Fruit fly (Drosophila melanogaster) whole organism, embryonic: ENCODE results near the gene pot.

Experiments
- Abd-B ChIP-seq: fragments of 200-800 bp; sonication (Bioruptor generic); optimal IDR thresholded peaks from 2 replicates; lab custom pipeline; 2018; ENCODE audit warnings: missing biosample characterization, mild to moderate bottlenecking, missing genetic modification characterization, moderate library complexity
- BEAF-32 ChIP-seq: fragments of 200-800 bp; sonication (Bioruptor generic); optimal IDR thresholded peaks from 3 replicates; lab custom pipeline; 2017; ENCODE audit warnings: missing biosample characterization, missing genetic modification characterization, mild to moderate bottlenecking, moderate library complexity, missing genetic modification reagents
- Bgb ChIP-seq: fragments of 200-800 bp; sonication (Bioruptor generic); IDR thresholded peaks from 2 replicates; pipeline ENCODE4 v1.3.6; 2022; ENCODE audit warnings: missing biosample characterization, missing genetic modification characterization; ENCODE audit not compliant: partially characterized antibody
- Bteb2 ChIP-seq: fragments of 200-800 bp; sonication (Bioruptor generic); optimal IDR thresholded peaks from 2 replicates; lab custom pipeline; 2016; ENCODE audit warnings: missing biosample characterization, missing genetic modification characterization
- CG10267 ChIP-seq: fragments of 200-800 bp; sonication (Bioruptor generic); optimal IDR thresholded peaks from 2 replicates; lab custom pipeline; 2018; ENCODE audit warnings: missing biosample characterization, mild to moderate bottlenecking, missing genetic modification characterization, moderate library complexity
- CG11085 ChIP-seq: fragments of 200-800 bp; sonication (Bioruptor generic); IDR thresholded peaks from 2 replicates; pipeline ENCODE4 v1.3.6; 2022; ENCODE audit warnings: missing biosample characterization, missing genetic modification characterization
- CG11093 ChIP-seq: fragments of 200-800 bp; sonication (Bioruptor generic); IDR thresholded peaks from 3 replicates; pipeline ENCODE4 v1.3.6; 2022; ENCODE audit warnings: missing biosample characterization, missing genetic modification characterization
- CG11696 ChIP-seq: fragments of 200-800 bp; sonication (Bioruptor generic); IDR thresholded peaks from 2 replicates; pipeline ENCODE4 v1.3.6; 2022; ENCODE audit warnings: missing biosample characterization, missing genetic modification characterization
- CG12219 ChIP-seq: fragments of 200-800 bp; sonication (Bioruptor generic); optimal IDR thresholded peaks from 3 replicates; lab custom pipeline; 2018; ENCODE audit warnings: missing biosample characterization, mild to moderate bottlenecking, missing genetic modification characterization
- CG12744 ChIP-seq: fragments of 200-800 bp; sonication (Bioruptor generic); optimal IDR thresholded peaks from 2 replicates; lab custom pipeline; 2016; ENCODE audit warnings: missing biosample characterization, missing genetic modification characterization
- CG13287 ChIP-seq: fragments of 200-800 bp; sonication (Bioruptor generic); IDR thresholded peaks from 2 replicates; pipeline ENCODE4 v1.3.6; 2022; ENCODE audit warnings: missing biosample characterization, missing genetic modification characterization; ENCODE audit not compliant: partially characterized antibody
- CG14710 ChIP-seq: fragments of 200-800 bp; sonication (Bioruptor generic); optimal IDR thresholded peaks from 3 replicates; lab custom pipeline; 2019; ENCODE audit warnings: missing biosample characterization, mild to moderate bottlenecking, missing genetic modification characterization, moderate library complexity
- CG16813 ChIP-seq: fragments of 200-800 bp; sonication (Bioruptor generic); IDR thresholded peaks from 3 replicates; pipeline ENCODE4 v1.3.6; 2022; ENCODE audit warnings: missing biosample characterization, missing genetic modification characterization; ENCODE audit not compliant: partially characterized antibody
- CG2116 ChIP-seq: fragments of 200-800 bp; sonication (Bioruptor generic); optimal IDR thresholded peaks from 3 replicates; lab custom pipeline; 2018; ENCODE audit warnings: missing biosample characterization, mild to moderate bottlenecking, missing genetic modification characterization
- CG4328 ChIP-seq: fragments of 200-800 bp; sonication (Bioruptor generic); optimal IDR thresholded peaks from 3 replicates; lab custom pipeline; 2017; ENCODE audit warnings: missing biosample characterization, missing genetic modification reagents, missing genetic modification characterization
- CG4424 ChIP-seq: fragments of 200-800 bp; sonication (Bioruptor generic); optimal IDR thresholded peaks from 3 replicates; lab custom pipeline; 2016; ENCODE audit warnings: missing biosample characterization, missing genetic modification characterization
- CG4617 ChIP-seq: fragments of 200-800 bp; sonication (Bioruptor generic); optimal IDR thresholded peaks from 3 replicates; lab custom pipeline; 2016; ENCODE audit warnings: missing biosample characterization, missing genetic modification characterization, borderline replicate concordance
- CG7745 ChIP-seq: fragments of 200-800 bp; sonication (Bioruptor generic); optimal IDR thresholded peaks from 2 replicates; lab custom pipeline; 2018; ENCODE audit warnings: missing biosample characterization, mild to moderate bottlenecking, missing genetic modification characterization, moderate library complexity
- CG9932 ChIP-seq: fragments of 200-800 bp; sonication (Bioruptor generic); IDR thresholded peaks from 2 replicates; pipeline ENCODE4 v1.3.6; 2022; ENCODE audit warnings: missing biosample characterization, missing genetic modification characterization
- Chrac-16 ChIP-seq: fragments of 200-800 bp; sonication (Bioruptor generic); optimal IDR thresholded peaks from 3 replicates; lab custom pipeline; 2016; ENCODE audit warnings: missing biosample characterization, missing genetic modification characterization
- D19A ChIP-seq: fragments of 200-800 bp; optimal IDR thresholded peaks from 3 replicates; lab custom pipeline; 2019; ENCODE audit warnings: missing biosample characterization, mild to moderate bottlenecking, missing genetic modification characterization, moderate library complexity
- Dll ChIP-seq: fragments of 200-800 bp; sonication (Bioruptor generic); IDR thresholded peaks from 4 replicates; pipeline ENCODE4 v1.3.6; 2022; ENCODE audit warnings: missing biosample characterization, missing genetic modification characterization; ENCODE audit not compliant: partially characterized antibody
- Dref ChIP-seq: fragments of 200-800 bp; sonication (Bioruptor generic); IDR thresholded peaks from 2 replicates; pipeline ENCODE4 v1.3.6; 2022; ENCODE audit warnings: missing biosample characterization, missing genetic modification characterization
- E2f2 ChIP-seq: fragments of 200-800 bp; sonication (Bioruptor generic); IDR thresholded peaks from 2 replicates; pipeline ENCODE4 v1.3.6; 2022; ENCODE audit warnings: missing biosample characterization, missing genetic modification characterization
- HLH4C ChIP-seq: fragments of 200-800 bp; sonication (Bioruptor generic); IDR thresholded peaks from 3 replicates; pipeline ENCODE4 v1.3.6; 2022; ENCODE audit warnings: missing biosample characterization, missing genetic modification characterization; ENCODE audit not compliant: partially characterized antibody
- HmgZ ChIP-seq: fragments of 200-800 bp; sonication (Bioruptor generic); optimal IDR thresholded peaks from 2 replicates; lab custom pipeline; 2018; ENCODE audit warnings: missing biosample characterization, mild to moderate bottlenecking, missing genetic modification characterization
- Hr3 ChIP-seq: fragments of 200-800 bp; sonication (Bioruptor generic); optimal IDR thresholded peaks from 3 replicates; lab custom pipeline; 2016; ENCODE audit warnings: missing biosample characterization, missing genetic modification characterization
- Hr51 ChIP-seq, 2 experiments: fragments of 200-800 bp; sonication (Bioruptor generic); optimal IDR thresholded peaks; 2 replicates in 1 of 2; 3 replicates in 1 of 2; lab custom pipeline; 2016 to 2018; ENCODE audit warnings: missing biosample characterization in 2 of 2, missing genetic modification characterization in 2 of 2, mild to moderate bottlenecking in 1 of 2, moderate library complexity in 1 of 2
- Med ChIP-seq: fragments of 200-800 bp; sonication (Bioruptor generic); peaks from one replicate; lab custom pipeline; 2016; ENCODE audit warnings: missing biosample characterization, missing genetic modification characterization, mild to moderate bottlenecking, inconsistent platforms, moderate library complexity
- Sry-δ ChIP-seq: fragments of 200-800 bp; sonication (Bioruptor generic); optimal IDR thresholded peaks from 2 replicates; lab custom pipeline; 2016; ENCODE audit warnings: missing biosample characterization, missing genetic modification characterization
- TFAM ChIP-seq: fragments of 200-800 bp; sonication (Bioruptor generic); optimal IDR thresholded peaks from 2 replicates; lab custom pipeline; 2017; ENCODE audit warnings: missing biosample characterization, missing genetic modification characterization, inconsistent platforms
- Vsx1 ChIP-seq: fragments of 200-800 bp; sonication (Bioruptor generic); optimal IDR thresholded peaks from 2 replicates; lab custom pipeline; 2017; ENCODE audit warnings: missing biosample characterization, mild to moderate bottlenecking, missing genetic modification characterization, missing genetic modification reagents
- ac ChIP-seq: fragments of 200-800 bp; sonication (Bioruptor generic); optimal IDR thresholded peaks from 3 replicates; lab custom pipeline; 2017; ENCODE audit warnings: missing biosample characterization, mild to moderate bottlenecking, missing genetic modification characterization
- ara ChIP-seq: fragments of 200-800 bp; sonication (Bioruptor generic); IDR thresholded peaks from 2 replicates; pipeline ENCODE4 v1.3.6; 2022; ENCODE audit warnings: missing biosample characterization, missing genetic modification characterization
- ase ChIP-seq: fragments of 200-800 bp; sonication (Bioruptor generic); IDR thresholded peaks from 3 replicates; pipeline ENCODE4 v1.3.6; 2022; ENCODE audit warnings: missing biosample characterization, missing genetic modification characterization
- bbx ChIP-seq: fragments of 200-800 bp; sonication (Bioruptor generic); IDR thresholded peaks from 2 replicates; pipeline ENCODE4 v1.3.6; 2022; ENCODE audit warnings: missing biosample characterization, missing genetic modification characterization; ENCODE audit not compliant: partially characterized antibody
- bsh ChIP-seq, 2 experiments: fragments of 200-800 bp; sonication (Bioruptor generic); optimal IDR thresholded peaks; 2 replicates each; lab custom pipeline; 2017 to 2018; ENCODE audit warnings: mild to moderate bottlenecking in 2 of 2, missing biosample characterization in 2 of 2, missing genetic modification characterization in 2 of 2, moderate library complexity in 1 of 2
- chif ChIP-seq, 2 experiments: fragments of 200-800 bp; sonication (Bioruptor generic); optimal IDR thresholded peaks; 3 replicates each; lab custom pipeline; 2016; ENCODE audit warnings: missing biosample characterization in 2 of 2, missing genetic modification characterization in 2 of 2
- chinmo ChIP-seq: fragments of 200-800 bp; sonication (Bioruptor generic); IDR thresholded peaks from 4 replicates; pipeline ENCODE4 v1.3.6; 2022; ENCODE audit warnings: missing biosample characterization, missing genetic modification characterization; ENCODE audit not compliant: partially characterized antibody
- kah ChIP-seq: fragments of 200-800 bp; sonication (Bioruptor generic); optimal IDR thresholded peaks from 2 replicates; lab custom pipeline; 2018; ENCODE audit warnings: missing biosample characterization, mild to moderate bottlenecking, missing genetic modification characterization
- knrl ChIP-seq: fragments of 200-800 bp; sonication (Bioruptor generic); IDR thresholded peaks from 3 replicates; pipeline ENCODE4 v1.3.6; 2022; ENCODE audit warnings: missing biosample characterization, missing genetic modification characterization; ENCODE audit not compliant: partially characterized antibody
- mam ChIP-seq: fragments of 200-800 bp; sonication (Bioruptor generic); optimal IDR thresholded peaks from 3 replicates; lab custom pipeline; 2016; ENCODE audit warnings: missing biosample characterization, missing genetic modification characterization
- mld ChIP-seq: fragments of 200-800 bp; sonication (Bioruptor generic); IDR thresholded peaks from 3 replicates; pipeline ENCODE4 v1.3.6; 2022; ENCODE audit warnings: missing biosample characterization, missing genetic modification characterization; ENCODE audit not compliant: partially characterized antibody
- sc ChIP-seq, 3 experiments: fragments of >200 bp in 2 of 3; fragments of 200-800 bp in 1 of 3; sonication (Bioruptor generic) in 1 of 3; optimal IDR thresholded peaks; 2 replicates in 2 of 3; 3 replicates in 1 of 3; lab custom pipeline; 2017; ENCODE audit warnings: mild to moderate bottlenecking in 1 of 3, missing biosample characterization in 1 of 3, missing genetic modification characterization in 1 of 3, missing genetic modification reagents in 1 of 3
- seq ChIP-seq: fragments of 200-800 bp; sonication (Bioruptor generic); IDR thresholded peaks from 2 replicates; pipeline ENCODE4 v1.3.6; 2022; ENCODE audit warnings: missing biosample characterization, missing genetic modification characterization
- sim ChIP-seq: fragments of 200-800 bp; sonication (Bioruptor generic); IDR thresholded peaks from 2 replicates; pipeline ENCODE4 v1.3.6; 2022; ENCODE audit warnings: missing biosample characterization, missing genetic modification characterization
- stwl ChIP-seq: fragments of 200-800 bp; sonication (Bioruptor generic); optimal IDR thresholded peaks from 3 replicates; lab custom pipeline; 2018; ENCODE audit warnings: missing biosample characterization, mild to moderate bottlenecking, missing genetic modification characterization, moderate library complexity
- unc-4 ChIP-seq: fragments of 200-800 bp; sonication (Bioruptor generic); IDR thresholded peaks from 2 replicates; pipeline ENCODE4 v1.3.6; 2022; ENCODE audit warnings: missing biosample characterization, missing genetic modification characterization; ENCODE audit not compliant: partially characterized antibody
- vfl ChIP-seq: fragments of 200-800 bp; sonication (Bioruptor generic); optimal IDR thresholded peaks from 2 replicates; lab custom pipeline; 2016; ENCODE audit warnings: missing biosample characterization, missing genetic modification characterization

pot gene

DNA sequence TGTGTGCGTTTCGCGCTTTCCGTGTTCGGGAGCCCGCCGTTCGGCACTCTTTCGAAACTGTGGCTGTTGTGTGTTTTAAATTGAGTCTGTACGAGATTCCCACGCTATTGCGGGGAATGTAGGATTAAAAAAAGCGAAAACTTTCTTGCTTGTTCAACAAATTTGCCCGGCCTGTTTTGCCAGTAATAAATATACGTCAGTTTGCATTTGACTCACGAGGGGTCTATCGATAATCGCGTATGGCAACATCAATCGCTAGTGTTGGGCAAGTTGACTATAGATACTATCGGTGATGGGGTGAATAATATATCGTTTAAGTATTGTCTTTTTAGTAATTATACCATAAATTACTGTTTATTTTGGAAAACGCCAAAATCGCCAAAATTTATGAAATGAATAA is 11.9 kb downstream of the pot start, which contains the start of gene Upf1 (continued):
- TF ChIP-seq CG14710 (tag; lab: Kevin White, UChicago) (peak; percentile 46), CG13287 (peak; percentile 90), CG11093 (GFP tag; lab: Robert Waterston, UW) (no peak), ase (GFP tag; lab: Robert Waterston, UW) (no peak), E2f2 (GFP tag; lab: Robert Waterston, UW) (no peak; the same call in 1 of the 2 replicates), Bteb2 (GFP tag; lab: Kevin White, UChicago) (no peak), CG10267 (peak; percentile 82), mam (GFP tag; lab: Kevin White, UChicago) (peak; percentile 30), sc (optimal IDR thresholded peaks at IDR 0.05; lab: Kevin White, UChicago) (no peak), sc (GFP tag; optimal IDR thresholded peaks at IDR 0.05; lab: Kevin White, UChicago) (no peak), ac (GFP tag; lab: Kevin White, UChicago) (no peak), ara (GFP tag; lab: Robert Waterston, UW) (no peak), Hr51 (GFP tag; optimal IDR thresholded peaks at IDR 0.05; lab: Kevin White, UChicago) (no peak), Sry-δ (GFP tag; lab: Kevin White, UChicago) (peak; percentile 80), CG11085 (GFP tag; lab: Robert Waterston, UW) (no peak), TFAM (GFP tag; lab: Kevin White, UChicago) (no peak), bsh (GFP tag; optimal IDR thresholded peaks at IDR 0.05; lab: Kevin White, UChicago) (no peak), vfl (GFP tag; lab: Kevin White, UChicago) (no peak), CG2116 (GFP tag; lab: Kevin White, UChicago) (peak; percentile 36), Dref (GFP tag; lab: Robert Waterston, UW) (peak; percentile 81), CG11696 (no peak), D19A (no peak), sim (GFP tag; lab: Robert Waterston, UW) (no peak), Hr3 (GFP tag; lab: Kevin White, UChicago) (peak; percentile 3), HmgZ (peak; percentile 49), BEAF-32 (GFP tag; lab: Kevin White, UChicago) (peak; percentile 89), CG4617 (GFP tag; lab: Kevin White, UChicago) (peak; percentile 66), HLH4C (peak; percentile 87), CG7745 (tag; lab: Kevin White, UChicago) (no peak), stwl (peak; percentile 70), knrl (GFP tag; lab: Robert Waterston, UW) (peak; percentile 94), CG16813 (GFP tag; lab: Robert Waterston, UW) (peak; percentile 92), CG12744 (no peak), Vsx1 (GFP tag; lab: Kevin White, UChicago) (no peak), chinmo (GFP tag; lab: Robert Waterston, UW) (peak; percentile 91; the same call in 3 of the 4 replicates), chif (GFP tag; optimal IDR thresholded peaks at IDR 0.05; lab: Kevin White, UChicago) (no peak), CG12219 (GFP tag; lab: Kevin White, UChicago) (no peak), Chrac-16 (no peak), Abd-B (GFP tag; lab: Kevin White, UChicago) (peak; percentile 8), Med (peak; percentile 83), Bgb (peak; percentile 95), CG9932 (peak; percentile 73), CG4424 (GFP tag; lab: Kevin White, UChicago) (peak; percentile 4), unc-4 (GFP tag; lab: Robert Waterston, UW) (peak; percentile 85), seq (GFP tag; lab: Robert Waterston, UW) (no peak), kah (GFP tag; lab: Kevin White, UChicago) (no peak), Dll (peak; percentile 89), bbx (GFP tag; lab: Robert Waterston, UW) (peak; percentile 93), mld (GFP tag; lab: Robert Waterston, UW) (peak; percentile 92), CG4328 (no peak)
